Worm (Caenorhabditis elegans): ENCODE data around the gene F42A10.7.

DNA sequence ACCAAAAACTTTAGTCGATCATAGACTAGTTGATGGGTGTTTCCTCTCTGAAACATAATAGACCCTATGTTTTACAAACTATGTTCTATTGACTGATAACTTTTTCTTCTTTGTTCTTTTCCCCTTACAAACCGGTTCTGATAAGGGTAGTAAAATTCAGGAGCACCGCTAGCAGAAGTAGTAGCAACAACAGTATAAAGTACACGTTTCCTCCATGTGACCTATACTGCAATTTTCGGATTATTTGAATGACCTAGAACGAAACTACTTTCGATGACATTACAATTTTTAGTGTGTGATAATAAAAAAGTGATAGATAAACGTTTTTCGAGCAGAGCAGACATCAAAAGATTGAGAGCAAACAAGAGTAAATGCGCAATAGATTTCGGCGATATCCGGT lies 1.8 kb upstream of the F42A10.7 start:
- no peak for TF ChIP-seq T20F7.1 (GFP tag; optimal IDR thresholded peaks at IDR 0.05)
- TF ChIP-seq egl-43 (GFP tag; IDR thresholded peaks at IDR 0.05): no peak
